Fruit fly (Drosophila melanogaster) whole organism, pupa: ENCODE data around the gene CG13070.

Experiments used
- CG12605 ChIP-seq: fragments of 200-800 bp; sonication (Bioruptor generic); IDR thresholded peaks from 2 replicates; pipeline ENCODE4 v1.3.6; 2022; ENCODE audit warnings: missing biosample characterization, missing genetic modification characterization
- CG13204 ChIP-seq: fragments of 200-800 bp; sonication (Bioruptor generic); optimal IDR thresholded peaks from 2 replicates; lab custom pipeline; 2018; ENCODE audit warnings: missing biosample characterization, mild to moderate bottlenecking, missing genetic modification characterization, moderate library complexity
- CG14655 ChIP-seq: fragments of 200-800 bp; sonication (Bioruptor generic); optimal IDR thresholded peaks from 3 replicates; lab custom pipeline; 2017; ENCODE audit warnings: mild to moderate bottlenecking, missing biosample characterization, missing genetic modification reagents, missing genetic modification characterization
- CG15710 ChIP-seq: fragments of 200-800 bp; sonication (Bioruptor generic); optimal IDR thresholded peaks from 2 replicates; lab custom pipeline; 2018; ENCODE audit warnings: missing biosample characterization, mild to moderate bottlenecking, missing genetic modification characterization, moderate library complexity
- CG17806 ChIP-seq: fragments of 200-800 bp; sonication (Bioruptor generic); optimal IDR thresholded peaks from 2 replicates; lab custom pipeline; 2018; ENCODE audit warnings: missing biosample characterization, mild to moderate bottlenecking, missing genetic modification characterization, moderate library complexity
- CG32121 ChIP-seq: fragments of 200-800 bp; sonication (Bioruptor generic); IDR thresholded peaks from 2 replicates; pipeline ENCODE4 v1.3.6; 2022; ENCODE audit warnings: missing biosample characterization, missing genetic modification characterization
- CG34367 ChIP-seq: fragments of 200-800 bp; sonication (Bioruptor generic); optimal IDR thresholded peaks from 2 replicates; lab custom pipeline; 2018; ENCODE audit warnings: missing biosample characterization, mild to moderate bottlenecking, missing genetic modification characterization
- CG4496 ChIP-seq: fragments of 200-800 bp; sonication (Bioruptor generic); IDR thresholded peaks from 3 replicates; pipeline ENCODE4 v1.3.6; 2022; ENCODE audit warnings: missing biosample characterization, missing genetic modification characterization
- CG8159 ChIP-seq: fragments of 200-800 bp; sonication (Bioruptor generic); optimal IDR thresholded peaks from 3 replicates; lab custom pipeline; 2018; ENCODE audit warnings: missing biosample characterization, mild to moderate bottlenecking, missing genetic modification characterization, moderate library complexity
- CG8301 ChIP-seq: fragments of 200-800 bp; sonication (Bioruptor generic); optimal IDR thresholded peaks from 2 replicates; lab custom pipeline; 2018; ENCODE audit warnings: missing biosample characterization, mild to moderate bottlenecking, missing genetic modification characterization
- CG9948 ChIP-seq: fragments of 200-800 bp; sonication (Bioruptor generic); optimal IDR thresholded peaks from 2 replicates; lab custom pipeline; 2018; ENCODE audit warnings: missing biosample characterization, mild to moderate bottlenecking, missing genetic modification characterization, moderate library complexity
- D1 ChIP-seq: fragments of 200-800 bp; sonication (Bioruptor generic); optimal IDR thresholded peaks from 2 replicates; lab custom pipeline; 2018; ENCODE audit warnings: missing biosample characterization, mild to moderate bottlenecking, missing genetic modification characterization, moderate library complexity
- EcR ChIP-seq: fragments of 200-800 bp; sonication (Bioruptor generic); optimal IDR thresholded peaks from 3 replicates; lab custom pipeline; 2019; ENCODE audit warnings: missing biosample characterization, missing genetic modification characterization, mild to moderate bottlenecking, moderate library complexity, missing genetic modification reagents
- Ets98B ChIP-seq: fragments of 200-800 bp; sonication (Bioruptor generic); IDR thresholded peaks from 2 replicates; pipeline ENCODE4 v1.3.6; 2022; ENCODE audit warnings: missing biosample characterization, missing genetic modification characterization
- Pif1A ChIP-seq: fragments of 200-800 bp; sonication (Bioruptor generic); optimal IDR thresholded peaks from 3 replicates; lab custom pipeline; 2016; ENCODE audit warnings: missing biosample characterization, missing genetic modification characterization
- Pif1B ChIP-seq: fragments of 200-800 bp; sonication (Bioruptor generic); optimal IDR thresholded peaks from 3 replicates; lab custom pipeline; 2016; ENCODE audit warnings: missing biosample characterization, missing genetic modification characterization
- Snoo ChIP-seq: fragments of 200-800 bp; sonication (Bioruptor generic); optimal IDR thresholded peaks from 3 replicates; lab custom pipeline; 2017; ENCODE audit warnings: missing biosample characterization, mild to moderate bottlenecking, missing genetic modification characterization, inconsistent platforms
- fd96Ca ChIP-seq: fragments of 200-800 bp; sonication (Bioruptor generic); IDR thresholded peaks from 3 replicates; pipeline ENCODE4 v1.3.6; 2022; ENCODE audit warnings: missing biosample characterization, missing genetic modification characterization
- gl ChIP-seq: fragments of 200-800 bp; sonication (Bioruptor generic); optimal IDR thresholded peaks from 2 replicates; lab custom pipeline; 2018; ENCODE audit warnings: missing biosample characterization, mild to moderate bottlenecking, missing genetic modification characterization
- rn ChIP-seq: fragments of 200-800 bp; sonication (Bioruptor generic); IDR thresholded peaks from 2 replicates; pipeline ENCODE4 v1.3.6; 2022; ENCODE audit warnings: missing biosample characterization, missing genetic modification characterization

Gene CG13070

DNA sequence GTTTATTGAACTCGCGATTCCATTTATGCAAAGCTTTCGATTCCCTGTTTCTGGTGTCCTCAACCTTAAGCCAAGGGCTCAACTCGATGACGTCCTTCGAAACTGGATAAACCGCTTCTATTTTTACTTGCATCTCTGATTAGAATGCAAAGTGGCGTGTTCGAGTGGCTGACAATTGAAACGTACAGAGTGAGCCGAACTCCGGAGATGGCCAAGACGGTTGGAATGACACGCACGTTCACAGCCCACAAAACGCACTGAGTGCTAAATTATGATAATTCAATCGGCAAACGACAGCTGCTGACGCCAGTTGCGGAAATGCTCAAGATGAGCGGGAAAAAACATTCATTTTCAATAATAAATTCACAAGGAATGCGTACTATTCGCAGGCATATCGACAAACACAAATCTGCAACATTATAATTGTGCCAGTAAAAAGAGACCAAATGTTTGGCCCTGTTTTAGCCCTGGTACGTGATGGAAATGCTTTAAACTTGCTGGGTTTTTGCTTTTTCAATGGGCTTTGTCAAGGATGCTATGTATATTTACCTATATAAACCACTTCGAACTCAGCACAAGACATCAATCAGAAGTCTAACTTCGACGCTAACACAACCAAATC, 9.3 kb downstream of the CG13070 start, which contains the start of gene CG13066:
Gene CG13066, plus strand, starts transcription at position 572 of the 622 bp plus-strand sequence.
- TF ChIP-seq EcR (GFP tag; lab: Kevin White, UChicago) (peak; percentile 13), CG4496 (GFP tag; lab: Robert Waterston, UW) (no peak)

DNA sequence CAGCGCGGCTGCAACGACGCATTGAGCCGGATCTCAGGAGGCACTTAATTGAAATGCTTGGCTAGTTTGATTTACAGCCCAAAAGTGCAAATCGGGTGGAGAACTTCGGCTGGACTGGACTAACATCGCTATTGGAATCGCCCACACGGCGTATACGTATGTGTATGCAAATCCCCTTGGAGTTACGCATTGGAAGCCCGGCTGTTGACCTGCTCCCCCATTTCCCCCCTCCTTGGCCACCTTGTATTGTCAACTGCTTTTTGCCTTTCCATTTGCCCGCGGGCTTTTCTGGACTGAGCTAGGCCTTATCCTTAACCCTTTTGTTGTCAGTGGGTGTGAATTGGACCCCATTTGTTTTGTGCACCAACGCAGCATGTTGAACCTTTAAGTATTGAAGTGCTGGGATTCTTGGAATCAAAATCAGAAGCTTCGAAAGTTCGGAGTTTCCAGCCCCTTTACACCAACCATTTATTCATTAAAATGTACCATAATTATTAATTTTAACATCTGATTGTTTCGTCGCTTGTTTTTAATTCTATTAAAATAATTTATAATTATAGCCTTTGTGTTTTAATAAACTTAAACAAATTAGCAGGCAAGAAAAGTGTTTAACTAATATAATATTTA, 12.4 kb downstream of the CG13070 start:
- TF ChIP-seq CG9948 (tag; lab: Kevin White, UChicago): peak; percentile 49
- peak; percentile 39 for TF ChIP-seq CG17806
- TF ChIP-seq CG12605 (GFP tag; lab: Robert Waterston, UW): no peak
- TF ChIP-seq CG14655 (GFP tag; lab: Kevin White, UChicago): peak; percentile 41
- peak; percentile 20 for TF ChIP-seq CG34367 (tag; lab: Kevin White, UChicago)
- peak; percentile 63 for TF ChIP-seq CG8159 (tag; lab: Kevin White, UChicago)
- peak; percentile 75 for TF ChIP-seq EcR (GFP tag; lab: Kevin White, UChicago)
- TF ChIP-seq Pif1A: no peak
- TF ChIP-seq CG15710 (tag; lab: Kevin White, UChicago): peak; percentile 41
- TF ChIP-seq CG32121: no peak

DNA sequence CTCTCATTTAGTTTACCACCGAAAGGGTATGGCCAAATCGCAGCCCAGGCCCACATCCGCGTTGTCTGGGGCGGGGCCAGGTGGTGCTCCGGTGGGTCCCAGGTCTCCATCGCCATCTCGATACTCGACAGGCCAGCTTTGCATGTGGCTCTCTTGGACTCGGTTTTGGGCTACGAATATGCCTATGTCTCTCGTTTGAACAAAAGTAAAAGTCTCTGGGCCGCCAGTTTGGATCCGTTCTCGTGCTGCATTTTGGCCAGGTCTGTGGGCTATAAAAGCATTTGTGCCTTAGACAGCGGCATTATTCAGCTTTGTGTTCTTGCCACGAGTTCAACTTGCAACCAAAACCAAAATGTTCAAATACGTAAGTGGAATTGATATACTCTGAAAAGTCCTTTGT, 14.0 kb downstream of the CG13070 start, which contains the start of gene CG13065:
Gene CG13065, plus strand, starts transcription at position 301 of the 400 bp plus-strand sequence.
- TF ChIP-seq CG4496 (GFP tag; lab: Robert Waterston, UW) (no peak), CG15710 (tag; lab: Kevin White, UChicago) (no peak), fd96Ca (GFP tag; lab: Robert Waterston, UW) (no peak), CG17806 (no peak), CG13204 (GFP tag; lab: Kevin White, UChicago) (no peak), gl (tag; lab: Kevin White, UChicago) (no peak), D1 (tag; lab: Kevin White, UChicago) (no peak), CG14655 (GFP tag; lab: Kevin White, UChicago) (no peak), CG32121 (no peak), EcR (GFP tag; lab: Kevin White, UChicago) (no peak), CG12605 (GFP tag; lab: Robert Waterston, UW) (no peak), CG8159 (tag; lab: Kevin White, UChicago) (no peak), Pif1B (no peak)

DNA sequence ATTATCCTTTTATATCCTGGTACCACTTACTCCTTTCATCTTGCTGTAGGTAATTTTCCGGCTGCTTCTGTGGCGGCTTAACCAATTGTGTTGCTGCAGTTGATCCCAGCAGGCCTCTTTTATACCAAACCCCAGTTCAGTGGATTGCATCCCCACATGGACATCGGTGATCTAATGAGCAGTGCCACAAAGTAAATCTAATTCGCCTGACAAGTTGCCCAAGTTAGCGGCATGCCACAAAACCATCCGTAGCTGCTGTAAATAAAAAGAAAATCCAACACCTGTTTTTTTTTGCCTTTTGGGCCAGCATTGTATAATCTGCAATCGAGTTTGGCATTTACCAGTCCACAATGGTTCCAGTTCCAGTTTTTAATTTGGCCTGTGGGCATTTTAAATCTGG, 16.0 kb downstream of the CG13070 start, which contains the start of gene CG13050:
Gene CG13050, minus strand, starts transcription at position 101 of the 400 bp plus-strand sequence.
- TF ChIP-seq CG14655 (GFP tag; lab: Kevin White, UChicago) (no peak), CG12605 (GFP tag; lab: Robert Waterston, UW) (no peak), CG8301 (tag; lab: Kevin White, UChicago) (no peak), gl (tag; lab: Kevin White, UChicago) (no peak), CG15710 (tag; lab: Kevin White, UChicago) (no peak), Pif1B (no peak), CG4496 (GFP tag; lab: Robert Waterston, UW) (no peak), D1 (tag; lab: Kevin White, UChicago) (no peak), Snoo (no peak), EcR (GFP tag; lab: Kevin White, UChicago) (no peak), rn (GFP tag; lab: Robert Waterston, UW) (no peak), CG8159 (tag; lab: Kevin White, UChicago) (no peak), CG17806 (no peak), CG9948 (tag; lab: Kevin White, UChicago) (no peak), fd96Ca (GFP tag; lab: Robert Waterston, UW) (no peak), Pif1A (no peak), CG13204 (GFP tag; lab: Kevin White, UChicago) (no peak)
- TF ChIP-seq, all 21 proteins: peak for 0

DNA sequence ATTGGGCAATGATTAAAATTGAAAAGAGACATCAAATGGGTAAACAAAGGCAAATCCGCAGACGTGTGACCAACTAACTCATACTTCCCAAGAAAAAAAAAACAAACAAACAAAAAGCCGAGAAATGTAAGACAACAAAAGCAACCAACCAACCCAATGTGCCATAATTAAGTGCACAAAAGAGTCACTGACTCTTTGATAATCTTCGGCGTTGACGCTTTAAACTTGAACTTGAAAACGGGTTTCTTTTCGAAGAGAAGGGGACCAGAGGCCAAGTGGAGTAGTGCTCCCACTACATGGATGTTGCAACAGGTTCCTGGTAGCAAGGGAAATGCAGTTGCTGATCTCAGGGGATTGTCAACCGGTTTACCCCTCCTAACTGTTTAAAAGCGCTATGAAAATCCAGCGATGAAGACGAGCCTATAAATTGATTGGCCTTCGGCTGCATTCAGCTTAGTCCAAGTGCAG, 16.9 kb downstream of the CG13070 start, which contains the start of gene CG13064:
Gene CG13064, plus strand, starts transcription at position 418 of the 468 bp plus-strand sequence.
- TF ChIP-seq EcR (GFP tag; lab: Kevin White, UChicago) (peak; percentile 96), CG13204 (GFP tag; lab: Kevin White, UChicago) (no peak)

DNA sequence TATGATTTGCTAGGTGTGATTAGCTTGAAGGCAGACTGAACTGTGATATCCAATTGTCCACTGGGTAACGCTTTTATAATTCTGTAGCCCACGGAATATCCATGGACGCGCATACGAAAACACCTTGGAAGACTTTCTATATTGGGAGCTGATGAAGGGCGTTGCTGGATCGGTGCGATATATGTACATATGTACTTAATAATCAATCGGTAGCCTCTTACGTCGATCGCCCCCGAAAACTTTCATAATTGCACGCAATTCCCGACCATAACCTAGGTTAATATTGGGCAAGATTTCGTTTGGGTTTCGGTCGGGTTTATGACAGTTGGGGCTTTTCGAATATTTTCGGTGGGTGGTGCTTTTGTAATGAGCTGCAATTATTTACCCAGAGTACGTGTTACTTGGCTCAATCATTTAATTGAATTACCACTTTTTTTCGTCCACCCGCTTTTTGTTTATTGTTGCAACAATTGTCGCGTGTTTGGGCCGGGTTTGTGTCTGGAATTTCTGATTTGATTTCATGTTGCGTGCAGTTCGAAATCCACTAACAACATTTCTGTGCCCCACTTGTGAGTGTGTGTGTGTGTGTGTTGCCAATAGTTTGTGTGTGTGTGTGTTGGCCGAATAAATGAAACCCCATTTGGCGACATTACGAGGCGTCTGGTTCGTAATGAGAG, 18.9 kb downstream of the CG13070 start, which contains the start of gene CG13049:
Gene CG13049, minus strand, starts transcription at position 51 of the 677 bp plus-strand sequence.
- TF ChIP-seq CG14655 (GFP tag; lab: Kevin White, UChicago) (no peak), CG8159 (tag; lab: Kevin White, UChicago) (no peak), CG9948 (tag; lab: Kevin White, UChicago) (no peak), Pif1A (no peak), Ets98B (GFP tag; lab: Robert Waterston, UW) (no peak), Snoo (no peak), Pif1B (no peak), CG17806 (no peak), CG4496 (GFP tag; lab: Robert Waterston, UW) (no peak), EcR (GFP tag; lab: Kevin White, UChicago) (no peak), CG32121 (no peak), CG34367 (tag; lab: Kevin White, UChicago) (no peak), D1 (tag; lab: Kevin White, UChicago) (no peak), CG13204 (GFP tag; lab: Kevin White, UChicago) (no peak)
- TF ChIP-seq, all 21 proteins: peak for 0
